Fruit fly (Drosophila melanogaster) whole organism, embryonic: Measurements from ENCODE around the gene Srrm234.

Experiments
- Awh ChIP-seq: fragments of 200-800 bp; sonication (Bioruptor generic); IDR thresholded peaks from 2 replicates; pipeline ENCODE4, ENCODE4 v1.3.6; 2022; ENCODE audit warnings: missing biosample characterization, missing genetic modification characterization
- Bdp1 ChIP-seq: fragments of 200-800 bp; sonication (Bioruptor generic); optimal IDR thresholded peaks from 3 replicates; lab custom pipeline; 2016; ENCODE audit warnings: missing biosample characterization, missing genetic modification characterization
- Bteb2 ChIP-seq: fragments of 200-800 bp; sonication (Bioruptor generic); optimal IDR thresholded peaks from 2 replicates; lab custom pipeline; 2016; ENCODE audit warnings: missing biosample characterization, missing genetic modification characterization
- CG10267 ChIP-seq: fragments of 200-800 bp; sonication (Bioruptor generic); optimal IDR thresholded peaks from 2 replicates; lab custom pipeline; 2018; ENCODE audit warnings: missing biosample characterization, mild to moderate bottlenecking, missing genetic modification characterization, moderate library complexity
- CG11504 ChIP-seq: fragments of 200-800 bp; sonication (Bioruptor generic); optimal IDR thresholded peaks from 3 replicates; lab custom pipeline; 2019; ENCODE audit warnings: missing biosample characterization, mild to moderate bottlenecking, missing genetic modification characterization, moderate library complexity
- CG12071 ChIP-seq: fragments of 200-800 bp; sonication (Bioruptor generic); optimal IDR thresholded peaks from 3 replicates; lab custom pipeline; 2018; ENCODE audit warnings: missing biosample characterization, mild to moderate bottlenecking, missing genetic modification characterization
- CG12659 ChIP-seq: fragments of 200-800 bp; sonication (Bioruptor generic); optimal IDR thresholded peaks from 3 replicates; lab custom pipeline; 2017; ENCODE audit warnings: mild to moderate bottlenecking, missing biosample characterization, missing genetic modification reagents, missing genetic modification characterization
- CG12744 ChIP-seq: fragments of 200-800 bp; sonication (Bioruptor generic); optimal IDR thresholded peaks from 2 replicates; lab custom pipeline; 2016; ENCODE audit warnings: missing biosample characterization, missing genetic modification characterization
- CG12942 ChIP-seq: fragments of 200-800 bp; sonication (Bioruptor generic); optimal IDR thresholded peaks from 3 replicates; lab custom pipeline; 2016; ENCODE audit warnings: missing biosample characterization, missing genetic modification characterization
- CG13296 ChIP-seq: fragments of 200-800 bp; sonication (Bioruptor generic); optimal IDR thresholded peaks from 3 replicates; lab custom pipeline; 2018; ENCODE audit warnings: missing biosample characterization, mild to moderate bottlenecking, missing genetic modification characterization
- CG1529 ChIP-seq: fragments of 200-800 bp; sonication (Bioruptor generic); optimal IDR thresholded peaks from 3 replicates; lab custom pipeline; 2018; ENCODE audit warnings: missing biosample characterization, missing genetic modification characterization
- CG16779 ChIP-seq: fragments of 200-800 bp; sonication (Bioruptor generic); IDR thresholded peaks from 2 replicates; pipeline ENCODE4 v1.3.6; 2022; ENCODE audit warnings: missing biosample characterization, missing genetic modification characterization
- CG18476 ChIP-seq: fragments of 200-800 bp; sonication (Bioruptor generic); optimal IDR thresholded peaks from 2 replicates; lab custom pipeline; 2016; ENCODE audit warnings: missing biosample characterization, mild to moderate bottlenecking, missing genetic modification characterization
- CG18764 ChIP-seq: fragments of 200-800 bp; sonication (Bioruptor generic); optimal IDR thresholded peaks from 3 replicates; lab custom pipeline; 2016; ENCODE audit warnings: missing biosample characterization, missing genetic modification characterization
- CG3065 ChIP-seq: fragments of 200-800 bp; sonication (Bioruptor generic); optimal IDR thresholded peaks from 2 replicates; lab custom pipeline; 2016; ENCODE audit warnings: missing biosample characterization, missing genetic modification characterization
- CG31388 ChIP-seq: fragments of 200-800 bp; sonication (Bioruptor generic); optimal IDR thresholded peaks from 2 replicates; lab custom pipeline; 2016; ENCODE audit warnings: missing biosample characterization, missing genetic modification characterization
- CG43689 ChIP-seq: fragments of 200-800 bp; sonication (Bioruptor generic); IDR thresholded peaks from 2 replicates; pipeline ENCODE4 v1.3.6; 2022; ENCODE audit warnings: missing biosample characterization, missing genetic modification characterization
- CG4730 ChIP-seq: fragments of 200-800 bp; sonication (Bioruptor generic); IDR thresholded peaks from 2 replicates; pipeline ENCODE4 v1.3.6; 2022; ENCODE audit warnings: missing biosample characterization, missing genetic modification characterization
- CG6813 ChIP-seq: fragments of 200-800 bp; sonication (Bioruptor generic); optimal IDR thresholded peaks from 2 replicates; lab custom pipeline; 2017; ENCODE audit warnings: missing biosample characterization, missing genetic modification characterization, mild to moderate bottlenecking, moderate library complexity, missing genetic modification reagents
- CG7839 ChIP-seq: fragments of 200-800 bp; sonication (Bioruptor generic); optimal IDR thresholded peaks from 3 replicates; lab custom pipeline; 2018; ENCODE audit warnings: missing biosample characterization, mild to moderate bottlenecking, missing genetic modification characterization, moderate library complexity
- CG8765 ChIP-seq: fragments of 200-800 bp; sonication (Bioruptor generic); IDR thresholded peaks from 2 replicates; pipeline ENCODE4 v1.3.6; 2022; ENCODE audit warnings: missing biosample characterization, missing genetic modification characterization
- CG9609 ChIP-seq: fragments of 200-800 bp; sonication (Bioruptor generic); optimal IDR thresholded peaks from 3 replicates; lab custom pipeline; 2016; ENCODE audit warnings: missing biosample characterization, missing genetic modification characterization
- CG9876 ChIP-seq: fragments of 200-800 bp; sonication (Bioruptor generic); optimal IDR thresholded peaks from 2 replicates; lab custom pipeline; 2016; ENCODE audit warnings: missing biosample characterization, missing genetic modification characterization
- CkIIα-i1 ChIP-seq: fragments of 200-800 bp; sonication (Bioruptor generic); IDR thresholded peaks from 2 replicates; pipeline ENCODE4 v1.3.6; 2022; ENCODE audit warnings: missing biosample characterization, missing genetic modification characterization
- Elba2 ChIP-seq: fragments of 200-800 bp; sonication (Bioruptor generic); optimal IDR thresholded peaks from 3 replicates; lab custom pipeline; 2016; ENCODE audit warnings: missing biosample characterization, missing genetic modification characterization
- GATAe ChIP-seq: fragments of 200-800 bp; sonication (Bioruptor generic); conservative IDR thresholded peaks from 2 replicates; pipeline ENCODE4 v1.3.6; 2022; ENCODE audit warnings: missing biosample characterization, missing genetic modification characterization
- H15 ChIP-seq: fragments of 200-800 bp; sonication (Bioruptor generic); IDR thresholded peaks from 3 replicates; pipeline ENCODE4 v1.3.6; 2022; ENCODE audit warnings: missing biosample characterization, missing genetic modification characterization
- H2.0 ChIP-seq: fragments of 200-800 bp; sonication (Bioruptor generic); IDR thresholded peaks from 2 replicates; pipeline ENCODE4 v1.3.6; 2022; ENCODE audit warnings: missing biosample characterization, missing genetic modification characterization
- HHEX ChIP-seq: fragments of 200-800 bp; sonication (Bioruptor generic); optimal IDR thresholded peaks from 3 replicates; lab custom pipeline; 2017; ENCODE audit warnings: missing biosample characterization, mild to moderate bottlenecking, missing genetic modification characterization, missing genetic modification reagents
- Meics ChIP-seq: fragments of 200-800 bp; sonication (Bioruptor generic); optimal IDR thresholded peaks from 2 replicates; lab custom pipeline; 2017; ENCODE audit warnings: missing biosample characterization, mild to moderate bottlenecking, missing genetic modification characterization
- Mes4 ChIP-seq: fragments of 200-800 bp; sonication (Bioruptor generic); optimal IDR thresholded peaks from 2 replicates; lab custom pipeline; 2016; ENCODE audit warnings: missing biosample characterization, missing genetic modification characterization
- Nf-YA ChIP-seq: fragments of 200-800 bp; sonication (Bioruptor generic); IDR thresholded peaks from 2 replicates; pipeline ENCODE4 v1.3.6; 2022; ENCODE audit warnings: missing biosample characterization, missing genetic modification characterization
- Optix ChIP-seq: fragments of 200-800 bp; sonication (Bioruptor generic); IDR thresholded peaks from 3 replicates; pipeline ENCODE4 v1.3.6; 2022; ENCODE audit warnings: missing biosample characterization, missing genetic modification characterization
- Side ChIP-seq: fragments of 200-800 bp; sonication (Bioruptor generic); optimal IDR thresholded peaks from 2 replicates; lab custom pipeline; 2016; ENCODE audit warnings: missing biosample characterization, missing genetic modification characterization
- ato ChIP-seq: fragments of 200-800 bp; sonication (Bioruptor generic); IDR thresholded peaks from 2 replicates; pipeline ENCODE4 v1.3.6; 2022; ENCODE audit warnings: missing biosample characterization, missing genetic modification characterization; ENCODE audit not compliant: partially characterized antibody
- bab2 ChIP-seq: fragments of 200-800 bp; sonication (Bioruptor generic); optimal IDR thresholded peaks from 2 replicates; lab custom pipeline; 2016; ENCODE audit warnings: missing biosample characterization, missing genetic modification characterization
- bowl ChIP-seq: fragments of 200-800 bp; sonication (Bioruptor generic); IDR thresholded peaks from 2 replicates; pipeline ENCODE4 v1.3.6; 2022; ENCODE audit warnings: missing biosample characterization, missing genetic modification characterization
- chm ChIP-seq: fragments of 200-800 bp; sonication (Bioruptor generic); IDR thresholded peaks from 2 replicates; pipeline ENCODE4 v1.3.6; 2022; ENCODE audit warnings: missing biosample characterization, missing genetic modification characterization
- en ChIP-seq: fragments of 200-800 bp; sonication (Bioruptor generic); optimal IDR thresholded peaks from 2 replicates; lab custom pipeline; 2016; ENCODE audit warnings: missing biosample characterization, missing genetic modification characterization
- gem ChIP-seq: fragments of 200-800 bp; sonication (Bioruptor generic); optimal IDR thresholded peaks from 2 replicates; lab custom pipeline; 2019; ENCODE audit warnings: missing biosample characterization, mild to moderate bottlenecking, missing genetic modification characterization, moderate library complexity
- grau ChIP-seq: fragments of 200-800 bp; optimal IDR thresholded peaks from 3 replicates; lab custom pipeline; 2019; ENCODE audit warnings: missing biosample characterization, mild to moderate bottlenecking, missing genetic modification characterization, moderate library complexity
- h ChIP-seq: fragments of >200 bp; optimal IDR thresholded peaks from 2 replicates; lab custom pipeline; 2017
- knrl ChIP-seq: fragments of 200-800 bp; sonication (Bioruptor generic); IDR thresholded peaks from 3 replicates; pipeline ENCODE4 v1.3.6; 2022; ENCODE audit warnings: missing biosample characterization, missing genetic modification characterization; ENCODE audit not compliant: partially characterized antibody
- mam ChIP-seq: fragments of 200-800 bp; sonication (Bioruptor generic); optimal IDR thresholded peaks from 3 replicates; lab custom pipeline; 2016; ENCODE audit warnings: missing biosample characterization, missing genetic modification characterization
- nerfin-2 ChIP-seq: fragments of 200-800 bp; sonication (Bioruptor generic); IDR thresholded peaks from 2 replicates; pipeline ENCODE4 v1.3.6; 2022; ENCODE audit warnings: missing biosample characterization, missing genetic modification characterization; ENCODE audit not compliant: partially characterized antibody
- pum ChIP-seq: fragments of 200-800 bp; sonication (Bioruptor generic); optimal IDR thresholded peaks from 2 replicates; lab custom pipeline; 2016; ENCODE audit warnings: missing biosample characterization, missing genetic modification characterization
- shn ChIP-seq: fragments of 200-800 bp; sonication (Bioruptor generic); optimal IDR thresholded peaks from 3 replicates; lab custom pipeline; 2016; ENCODE audit warnings: missing biosample characterization, missing genetic modification characterization
- slou ChIP-seq: fragments of 200-800 bp; sonication (Bioruptor generic); optimal IDR thresholded peaks from 3 replicates; lab custom pipeline; 2016; ENCODE audit warnings: missing biosample characterization, missing genetic modification characterization
- stwl ChIP-seq: fragments of 200-800 bp; sonication (Bioruptor generic); optimal IDR thresholded peaks from 3 replicates; lab custom pipeline; 2018; ENCODE audit warnings: missing biosample characterization, mild to moderate bottlenecking, missing genetic modification characterization, moderate library complexity
- sug ChIP-seq: fragments of 200-800 bp; optimal IDR thresholded peaks from 2 replicates; lab custom pipeline; 2019; ENCODE audit warnings: missing biosample characterization, mild to moderate bottlenecking, missing genetic modification characterization, moderate library complexity
- ttk ChIP-seq: fragments of 200-800 bp; sonication (Bioruptor generic); IDR thresholded peaks from 2 replicates; pipeline ENCODE4 v2.1.2; 2022; ENCODE audit warnings: missing biosample characterization, missing genetic modification characterization

Gene Srrm234

dm6 chr3L:1690727-1691413 is 26.0 kb upstream of the Srrm234 start (continued):
- TF ChIP-seq CG16779 (no peak), Nf-YA (no peak), Bdp1 (GFP tag; lab: Kevin White, UChicago) (peak; percentile 8), chm (peak; percentile 10; the same call in 1 of the 2 replicates), Side (GFP tag; lab: Kevin White, UChicago) (no peak), CG4730 (GFP tag; lab: Robert Waterston, UW) (no peak), Meics (GFP tag; lab: Kevin White, UChicago) (peak; percentile 28), CkIIα-i1 (GFP tag; lab: Robert Waterston, UW) (no peak), CG8765 (GFP tag; lab: Robert Waterston, UW) (peak; percentile 22; the same call in 1 of the 2 replicates), pum (GFP tag; lab: Kevin White, UChicago) (peak; percentile 30), slou (GFP tag; lab: Kevin White, UChicago) (no peak), CG31388 (GFP tag; lab: Kevin White, UChicago) (no peak), CG12744 (no peak), CG1529 (peak; percentile 11), mam (GFP tag; lab: Kevin White, UChicago) (no peak), bowl (GFP tag; lab: Robert Waterston, UW) (no peak), H15 (GFP tag; lab: Robert Waterston, UW) (peak; percentile 40; the same call in 1 of the 3 replicates), CG7839 (peak; percentile 60), CG12659 (GFP tag; lab: Kevin White, UChicago) (no peak), ttk (GFP tag; lab: Robert Waterston, UW) (peak; percentile 56; the same call in 1 of the 2 replicates), gem (tag; lab: Kevin White, UChicago) (peak; percentile 50), CG13296 (no peak), en (no peak), H2.0 (GFP tag; lab: Robert Waterston, UW) (peak; percentile 36), sug (tag; lab: Kevin White, UChicago) (no peak), Awh (GFP tag; lab: Robert Waterston, UW) (peak; percentile 33; the same call in 1 of the 2 replicates), bab2 (GFP tag; lab: Kevin White, UChicago) (peak; percentile 28), CG6813 (peak; percentile 57), CG43689 (GFP tag; lab: Robert Waterston, UW) (no peak), h (no peak), stwl (no peak), knrl (GFP tag; lab: Robert Waterston, UW) (no peak), Mes4 (GFP tag; lab: Kevin White, UChicago) (no peak), CG3065 (GFP tag; lab: Kevin White, UChicago) (no peak), CG9609 (no peak), CG18476 (GFP tag; lab: Kevin White, UChicago) (no peak), GATAe (GFP tag; lab: Robert Waterston, UW) (no peak), CG12071 (GFP tag; lab: Kevin White, UChicago) (peak; percentile 70), Bteb2 (no peak), Optix (no peak), CG9876 (no peak), CG10267 (tag; lab: Kevin White, UChicago) (peak; percentile 27), CG12942 (GFP tag; lab: Kevin White, UChicago) (no peak), CG18764 (GFP tag; lab: Kevin White, UChicago) (no peak), shn (GFP tag; lab: Kevin White, UChicago) (no peak), HHEX (peak; percentile 52), nerfin-2 (GFP tag; lab: Robert Waterston, UW) (no peak), CG11504 (tag; lab: Kevin White, UChicago) (peak; percentile 51), Elba2 (no peak), grau (tag; lab: Kevin White, UChicago) (no peak), ato (no peak)
